Fruit fly (Drosophila melanogaster) Kc167 (cell line): ENCODE measurements around the gene GABA-B-R2.

Source experiments
- Myc ChIP-seq: fragments of >200 bp; optimal IDR thresholded peaks from 2 replicates; lab custom pipeline; 2017; ENCODE audit warnings: missing external identifiers
- Sin3A ChIP-seq: fragments of >200 bp; optimal IDR thresholded peaks from 2 replicates; lab custom pipeline; 2018; ENCODE audit warnings: missing external identifiers
- insv ChIP-seq: fragments of >200 bp; optimal IDR thresholded peaks from 3 replicates; lab custom pipeline; 2018; ENCODE audit warnings: missing external identifiers
- psq ChIP-seq: fragments of >200 bp; optimal IDR thresholded peaks from 2 replicates; lab custom pipeline; 2017; ENCODE audit warnings: missing external identifiers
- ttk ChIP-seq: sonication (Bioruptor generic); optimal IDR thresholded peaks from 2 replicates; lab custom pipeline; 2017; ENCODE audit warnings: missing external identifiers

dm6 chr3R:21732901-21733300, 42.7 kb downstream of the GABA-B-R2 start:
- TF ChIP-seq psq (lab: Kevin White, UChicago) (no peak), Sin3A (no peak), Myc (lab: Kevin White, UChicago) (no peak), ttk (lab: Kevin White, UChicago) (no peak), insv (no peak)
